Fruit fly (Drosophila melanogaster) whole organism, embryonic: Measurements from ENCODE around the gene chrb.

Source experiments
- Abd-B ChIP-seq: fragments of 200-800 bp; sonication (Bioruptor generic); optimal IDR thresholded peaks from 2 replicates; lab custom pipeline; 2018; ENCODE audit warnings: missing biosample characterization, mild to moderate bottlenecking, missing genetic modification characterization, moderate library complexity
- CG10267 ChIP-seq: fragments of 200-800 bp; sonication (Bioruptor generic); optimal IDR thresholded peaks from 2 replicates; lab custom pipeline; 2018; ENCODE audit warnings: missing biosample characterization, mild to moderate bottlenecking, missing genetic modification characterization, moderate library complexity
- CG10543 ChIP-seq: fragments of 200-800 bp; sonication (Bioruptor generic); optimal IDR thresholded peaks from 3 replicates; lab custom pipeline; 2017; ENCODE audit warnings: missing biosample characterization, mild to moderate bottlenecking, missing genetic modification characterization, moderate library complexity
- CG13775 ChIP-seq: fragments of 200-800 bp; sonication (Bioruptor generic); optimal IDR thresholded peaks from 3 replicates; lab custom pipeline; 2017; ENCODE audit warnings: missing biosample characterization, mild to moderate bottlenecking, missing genetic modification characterization
- CG14014 ChIP-seq: fragments of 200-800 bp; sonication (Bioruptor generic); IDR thresholded peaks from 2 replicates; pipeline ENCODE4 v1.3.6; 2022; ENCODE audit warnings: missing biosample characterization, missing genetic modification characterization
- CG15601 ChIP-seq: fragments of 200-800 bp; sonication (Bioruptor generic); optimal IDR thresholded peaks from 3 replicates; lab custom pipeline; 2019; ENCODE audit warnings: missing biosample characterization, mild to moderate bottlenecking, missing genetic modification characterization, moderate library complexity
- CG17359 ChIP-seq: fragments of 200-800 bp; sonication (Bioruptor generic); optimal IDR thresholded peaks from 3 replicates; lab custom pipeline; 2018; ENCODE audit warnings: missing biosample characterization, mild to moderate bottlenecking, missing genetic modification characterization, moderate library complexity
- CG17385 ChIP-seq: fragments of 200-800 bp; sonication (Bioruptor generic); optimal IDR thresholded peaks from 3 replicates; lab custom pipeline; 2018; ENCODE audit warnings: missing biosample characterization, mild to moderate bottlenecking, missing genetic modification characterization
- CG18011 ChIP-seq: fragments of 200-800 bp; sonication (Bioruptor generic); optimal IDR thresholded peaks from 2 replicates; lab custom pipeline; 2017; ENCODE audit warnings: missing biosample characterization, missing genetic modification characterization, mild to moderate bottlenecking, moderate library complexity, missing genotype
- CG18262 ChIP-seq: fragments of 200-800 bp; optimal IDR thresholded peaks from 3 replicates; lab custom pipeline; 2019; ENCODE audit warnings: missing biosample characterization, mild to moderate bottlenecking, missing genetic modification characterization, moderate library complexity
- CG18619 ChIP-seq: fragments of 200-800 bp; sonication (Bioruptor generic); optimal IDR thresholded peaks from 3 replicates; lab custom pipeline; 2017; ENCODE audit warnings: missing biosample characterization, mild to moderate bottlenecking, missing genetic modification characterization
- CG2712 ChIP-seq: fragments of 200-800 bp; optimal IDR thresholded peaks from 3 replicates; lab custom pipeline; 2019; ENCODE audit warnings: missing biosample characterization, mild to moderate bottlenecking, missing genetic modification characterization, moderate library complexity
- CG31224 ChIP-seq: fragments of 200-800 bp; sonication (Bioruptor generic); IDR thresholded peaks from 2 replicates; pipeline ENCODE4 v1.3.6; 2022; ENCODE audit warnings: missing biosample characterization, missing genetic modification characterization
- CG8089 ChIP-seq: fragments of 200-800 bp; sonication (Bioruptor generic); optimal IDR thresholded peaks from 3 replicates; lab custom pipeline; 2016; ENCODE audit warnings: missing biosample characterization, missing genetic modification characterization
- CG8359 ChIP-seq: fragments of 200-800 bp; sonication (Bioruptor generic); optimal IDR thresholded peaks from 2 replicates; lab custom pipeline; 2017; ENCODE audit warnings: missing biosample characterization, mild to moderate bottlenecking, missing genetic modification characterization, borderline replicate concordance
- CG9609 ChIP-seq: fragments of 200-800 bp; sonication (Bioruptor generic); optimal IDR thresholded peaks from 3 replicates; lab custom pipeline; 2016; ENCODE audit warnings: missing biosample characterization, missing genetic modification characterization
- Camta ChIP-seq: fragments of 200-800 bp; sonication (Bioruptor generic); optimal IDR thresholded peaks from 2 replicates; lab custom pipeline; 2016; ENCODE audit warnings: missing biosample characterization, missing genetic modification characterization
- CoRest ChIP-seq: fragments of 200-800 bp; sonication (Bioruptor generic); optimal IDR thresholded peaks from 3 replicates; lab custom pipeline; 2018; ENCODE audit warnings: missing biosample characterization, mild to moderate bottlenecking, missing genetic modification characterization, moderate library complexity
- Eip74EF ChIP-seq, 2 experiments: fragments of 200-800 bp in 1 of 2; fragments of >200 bp in 1 of 2; sonication (Bioruptor generic) in 1 of 2; optimal IDR thresholded peaks; 2 replicates each; lab custom pipeline; 2017 to 2019; ENCODE audit warnings: missing biosample characterization in 2 of 2, missing genetic modification characterization in 2 of 2, mild to moderate bottlenecking in 1 of 2, moderate library complexity in 1 of 2
- HLH3B ChIP-seq: fragments of 200-800 bp; sonication (Bioruptor generic); IDR thresholded peaks from 2 replicates; pipeline ENCODE4 v1.3.6; 2022; ENCODE audit warnings: missing biosample characterization, missing genetic modification characterization
- Hmx ChIP-seq: fragments of 200-800 bp; sonication (Bioruptor generic); optimal IDR thresholded peaks from 2 replicates; lab custom pipeline; 2016; ENCODE audit warnings: missing biosample characterization, missing genetic modification characterization
- Hsf ChIP-seq: fragments of 200-800 bp; sonication (Bioruptor generic); optimal IDR thresholded peaks from 3 replicates; lab custom pipeline; 2016; ENCODE audit warnings: missing biosample characterization, missing genetic modification characterization
- NfI ChIP-seq: fragments of 200-800 bp; sonication (Bioruptor generic); optimal IDR thresholded peaks from 3 replicates; lab custom pipeline; 2018; ENCODE audit warnings: missing biosample characterization, mild to moderate bottlenecking, missing genetic modification characterization, moderate library complexity
- Oli ChIP-seq: fragments of 200-800 bp; sonication (Bioruptor generic); optimal IDR thresholded peaks from 2 replicates; lab custom pipeline; 2018; ENCODE audit warnings: missing biosample characterization, mild to moderate bottlenecking, missing genetic modification characterization, moderate library complexity
- Poxn ChIP-seq: fragments of 200-800 bp; sonication (Bioruptor generic); IDR thresholded peaks from 2 replicates; pipeline ENCODE4 v1.3.6; 2022; ENCODE audit warnings: missing biosample characterization, missing genetic modification characterization
- Sry-β ChIP-seq: fragments of 200-800 bp; sonication (Bioruptor generic); optimal IDR thresholded peaks from 2 replicates; lab custom pipeline; 2018; ENCODE audit warnings: missing biosample characterization, mild to moderate bottlenecking, missing genetic modification characterization, moderate library complexity
- bbx ChIP-seq: fragments of 200-800 bp; sonication (Bioruptor generic); IDR thresholded peaks from 2 replicates; pipeline ENCODE4 v1.3.6; 2022; ENCODE audit warnings: missing biosample characterization, missing genetic modification characterization; ENCODE audit not compliant: partially characterized antibody
- caup ChIP-seq: fragments of 200-800 bp; sonication (Bioruptor generic); optimal IDR thresholded peaks from 3 replicates; lab custom pipeline; 2017; ENCODE audit warnings: missing biosample characterization, mild to moderate bottlenecking, missing genetic modification characterization, moderate library complexity; ENCODE audit not compliant: severe bottlenecking
- chm ChIP-seq: fragments of 200-800 bp; sonication (Bioruptor generic); IDR thresholded peaks from 2 replicates; pipeline ENCODE4 v1.3.6; 2022; ENCODE audit warnings: missing biosample characterization, missing genetic modification characterization
- dmrt99B ChIP-seq: fragments of 200-800 bp; sonication (Bioruptor generic); optimal IDR thresholded peaks from 2 replicates; lab custom pipeline; 2018; ENCODE audit warnings: missing biosample characterization, mild to moderate bottlenecking, missing genetic modification characterization, moderate library complexity
- en ChIP-seq: fragments of 200-800 bp; sonication (Bioruptor generic); optimal IDR thresholded peaks from 2 replicates; lab custom pipeline; 2016; ENCODE audit warnings: missing biosample characterization, missing genetic modification characterization
- fd96Cb ChIP-seq: fragments of 200-800 bp; sonication (Bioruptor generic); optimal IDR thresholded peaks from 2 replicates; lab custom pipeline; 2018; ENCODE audit warnings: missing biosample characterization, mild to moderate bottlenecking, missing genetic modification characterization, moderate library complexity
- gem ChIP-seq: fragments of 200-800 bp; sonication (Bioruptor generic); optimal IDR thresholded peaks from 2 replicates; lab custom pipeline; 2019; ENCODE audit warnings: missing biosample characterization, mild to moderate bottlenecking, missing genetic modification characterization, moderate library complexity
- kay ChIP-seq: fragments of 200-800 bp; sonication (Bioruptor generic); optimal IDR thresholded peaks from 2 replicates; lab custom pipeline; 2016; ENCODE audit warnings: missing biosample characterization, missing genetic modification characterization
- lilli ChIP-seq: fragments of 200-800 bp; sonication (Bioruptor generic); optimal IDR thresholded peaks from 3 replicates; lab custom pipeline; 2016; ENCODE audit warnings: missing biosample characterization, missing genetic modification characterization
- nmo ChIP-seq: fragments of 200-800 bp; sonication (Bioruptor generic); optimal IDR thresholded peaks from 2 replicates; lab custom pipeline; 2018; ENCODE audit warnings: missing biosample characterization, mild to moderate bottlenecking, missing genetic modification characterization, moderate library complexity
- org-1 ChIP-seq: fragments of 200-800 bp; sonication (Bioruptor generic); optimal IDR thresholded peaks from 2 replicates; lab custom pipeline; 2017; ENCODE audit warnings: missing biosample characterization, missing genetic modification characterization
- prd ChIP-seq, 3 experiments: fragments of >200 bp in 2 of 3; fragments of 200-800 bp in 1 of 3; sonication (Bioruptor generic) in 1 of 3; optimal IDR thresholded peaks in 2 of 3; IDR thresholded peaks in 1 of 3; 2 replicates in 2 of 3; 3 replicates in 1 of 3; pipeline versions ENCODE4 v1.3.6 to Lab custom; 2017 to 2022; ENCODE audit warnings: missing biosample characterization in 1 of 3, missing genetic modification characterization in 1 of 3
- sd ChIP-seq: fragments of 200-800 bp; sonication (Bioruptor generic); optimal IDR thresholded peaks from 3 replicates; lab custom pipeline; 2018; ENCODE audit warnings: missing biosample characterization, mild to moderate bottlenecking, missing genetic modification characterization, moderate library complexity
- sisA ChIP-seq: fragments of 200-800 bp; sonication (Bioruptor generic); IDR thresholded peaks from 2 replicates; pipeline ENCODE4 v1.3.6; 2022; ENCODE audit warnings: missing biosample characterization, missing genetic modification characterization
- slou ChIP-seq: fragments of 200-800 bp; sonication (Bioruptor generic); optimal IDR thresholded peaks from 3 replicates; lab custom pipeline; 2016; ENCODE audit warnings: missing biosample characterization, missing genetic modification characterization
- so ChIP-seq: fragments of 200-800 bp; sonication (Bioruptor generic); IDR thresholded peaks from 3 replicates; pipeline ENCODE4 v1.3.6; 2022; ENCODE audit warnings: missing biosample characterization, missing genetic modification characterization
- sr ChIP-seq: fragments of 200-800 bp; sonication (Bioruptor generic); IDR thresholded peaks from 3 replicates; pipeline ENCODE4 v1.3.6; 2022; ENCODE audit warnings: missing biosample characterization, missing genetic modification characterization
- ssp ChIP-seq: fragments of 200-800 bp; sonication (Bioruptor generic); IDR thresholded peaks from 2 replicates; pipeline ENCODE4 v1.3.6; 2022; ENCODE audit warnings: missing biosample characterization, missing genetic modification characterization
- stc ChIP-seq: fragments of 200-800 bp; sonication (Bioruptor generic); IDR thresholded peaks from 2 replicates; pipeline ENCODE4 v1.3.6; 2022; ENCODE audit warnings: missing biosample characterization, missing genetic modification characterization
- tna ChIP-seq: fragments of 200-800 bp; sonication (Bioruptor generic); IDR thresholded peaks from 2 replicates; pipeline ENCODE4 v1.3.6; 2022; ENCODE audit warnings: missing biosample characterization, missing genetic modification characterization; ENCODE audit not compliant: partially characterized antibody
- toy ChIP-seq: fragments of 200-800 bp; sonication (Bioruptor generic); IDR thresholded peaks from 2 replicates; pipeline ENCODE4 v1.3.6; 2022; ENCODE audit warnings: missing biosample characterization, missing genetic modification characterization
- trh ChIP-seq: fragments of 200-800 bp; sonication (Bioruptor generic); optimal IDR thresholded peaks from 2 replicates; lab custom pipeline; 2016; ENCODE audit warnings: missing biosample characterization, missing genetic modification characterization
- ttk ChIP-seq: fragments of 200-800 bp; sonication (Bioruptor generic); IDR thresholded peaks from 2 replicates; pipeline ENCODE4 v2.1.2; 2022; ENCODE audit warnings: missing biosample characterization, missing genetic modification characterization
- usp ChIP-seq: fragments of >200 bp; optimal IDR thresholded peaks from 2 replicates; lab custom pipeline; 2017; ENCODE audit warnings: missing biosample characterization, missing genetic modification characterization

Gene chrb

dm6 chr3L:11465371-11465914, 21.9 kb upstream of the chrb start, which contains the start of gene Fum3 (continued):
- TF ChIP-seq sr (GFP tag; lab: Robert Waterston, UW), result no peak
- no peak for TF ChIP-seq org-1 (GFP tag; lab: Kevin White, UChicago)
- TF ChIP-seq Eip74EF (GFP tag; optimal IDR thresholded peaks at IDR 0.05; lab: Kevin White, UChicago), result no peak
- no peak for TF ChIP-seq kay (GFP tag; lab: Kevin White, UChicago)
- no peak for TF ChIP-seq sisA (GFP tag; lab: Robert Waterston, UW)
- no peak for TF ChIP-seq caup (GFP tag; lab: Kevin White, UChicago)
- TF ChIP-seq fd96Cb (tag; lab: Kevin White, UChicago), result no peak
- no peak for TF ChIP-seq CG31224 (GFP tag; lab: Robert Waterston, UW)
- no peak for TF ChIP-seq NfI
- TF ChIP-seq gem (tag; lab: Kevin White, UChicago), result peak; percentile 26
- TF ChIP-seq CG18011 (GFP tag; lab: Kevin White, UChicago), result no peak
- TF ChIP-seq bbx (GFP tag; lab: Robert Waterston, UW), result no peak
- TF ChIP-seq CoRest (tag; lab: Kevin White, UChicago), result peak; percentile 15
- no peak for TF ChIP-seq Oli
- no peak for TF ChIP-seq CG9609 (GFP tag; lab: Kevin White, UChicago)
- TF ChIP-seq stc (GFP tag; lab: Robert Waterston, UW), result no peak
- TF ChIP-seq chm (GFP tag; lab: Robert Waterston, UW), result no peak
- no peak for TF ChIP-seq CG17385 (GFP tag; lab: Kevin White, UChicago)
- TF ChIP-seq usp, result no peak
- peak; percentile 31 for TF ChIP-seq CG18262 (tag; lab: Kevin White, UChicago)
- TF ChIP-seq CG17359, result peak; percentile 27
- no peak for TF ChIP-seq ttk (GFP tag; lab: Robert Waterston, UW)
- no peak for TF ChIP-seq CG8359 (GFP tag; lab: Kevin White, UChicago)
- no peak; the same call in 1 of the 2 replicates for TF ChIP-seq CG14014 (GFP tag; lab: Robert Waterston, UW)
- TF ChIP-seq ssp (GFP tag; lab: Robert Waterston, UW), result no peak
- no peak for TF ChIP-seq en
- TF ChIP-seq toy (GFP tag; lab: Robert Waterston, UW), result no peak
- TF ChIP-seq Camta, result no peak
- no peak for TF ChIP-seq Sry-β (GFP tag; lab: Kevin White, UChicago)
- no peak for TF ChIP-seq Hmx (GFP tag; lab: Kevin White, UChicago)
- no peak for TF ChIP-seq Poxn
- no peak for TF ChIP-seq lilli
- TF ChIP-seq Abd-B, result no peak
- TF ChIP-seq trh (GFP tag; lab: Kevin White, UChicago), result no peak
- peak; percentile 47; the same call in 1 of the 2 replicates for TF ChIP-seq HLH3B
- TF ChIP-seq CG13775 (GFP tag; lab: Kevin White, UChicago), result no peak
- peak; percentile 15 for TF ChIP-seq dmrt99B (tag; lab: Kevin White, UChicago)
- no peak for TF ChIP-seq so
- no peak for TF ChIP-seq CG8089 (GFP tag; lab: Kevin White, UChicago)
- TF ChIP-seq CG2712 (tag; lab: Kevin White, UChicago), result peak; percentile 43
- TF ChIP-seq Hsf (GFP tag; lab: Kevin White, UChicago), result no peak
- TF ChIP-seq CG10267 (tag; lab: Kevin White, UChicago), result peak; percentile 13
- no peak for TF ChIP-seq CG15601 (tag; lab: Kevin White, UChicago)
- TF ChIP-seq slou (GFP tag; lab: Kevin White, UChicago), result no peak
- peak; percentile 25 for TF ChIP-seq nmo (GFP tag; lab: Kevin White, UChicago)
- TF ChIP-seq CG10543 (GFP tag; lab: Kevin White, UChicago), result no peak
- TF ChIP-seq sd (tag; lab: Kevin White, UChicago), result no peak
- TF ChIP-seq tna (GFP tag; lab: Robert Waterston, UW), result no peak
- TF ChIP-seq prd (optimal IDR thresholded peaks at IDR 0.05; lab: Kevin White, UChicago), result no peak
- peak; percentile 78 for TF ChIP-seq prd (GFP tag; IDR thresholded peaks at IDR 0.05; lab: Robert Waterston, UW)
- no peak for TF ChIP-seq CG18619 (GFP tag; lab: Kevin White, UChicago)
